Worm (Caenorhabditis elegans) whole organism, L2 larva: ENCODE data around the gene Y56A3A.2.
A peak's percentile ranks its signal among the peaks of the same experiment; 100 is the strongest.
"Not testable (repeated sequence)": the region's sequence is repeated elsewhere in the genome, so short reads cannot be mapped to it uniquely, and the experiment has no call there.

Source experiments
- F13H6.1 ChIP-seq: sonication (generic microtip); optimal IDR thresholded peaks from 2 replicates; lab custom pipeline; 2016; ENCODE audit warnings: missing genetic modification characterization, missing compliant biosample characterization
- ZK546.5 ChIP-seq: sonication (generic microtip); optimal IDR thresholded peaks from 2 replicates; lab custom pipeline; 2017; ENCODE audit warnings: missing biosample characterization, missing genetic modification characterization
- alr-1 ChIP-seq: fragments of 150-350 bp; optimal IDR thresholded peaks from 2 replicates; lab custom pipeline; 2014; ENCODE audit warnings: missing biosample characterization, missing genetic modification characterization
- aly-2 ChIP-seq: fragments of 150-350 bp; optimal IDR thresholded peaks from 2 replicates; lab custom pipeline; 2014; ENCODE audit warnings: missing biosample characterization, missing genetic modification characterization
- ama-1 ChIP-seq: fragments of 150-350 bp; optimal IDR thresholded peaks from 2 replicates; lab custom pipeline; 2018; ENCODE audit warnings: inconsistent platforms
- blmp-1 ChIP-seq: sonication (generic microtip); optimal IDR thresholded peaks from 2 replicates; lab custom pipeline; 2017; ENCODE audit warnings: missing genetic modification characterization, mild to moderate bottlenecking, missing compliant biosample characterization, antibody characterized with exemption, moderate library complexity; ENCODE audit not compliant: insufficient read depth
- ceh-16 ChIP-seq: fragments of 150-350 bp; optimal IDR thresholded peaks from 2 replicates; lab custom pipeline; 2014; ENCODE audit warnings: missing biosample characterization, missing genetic modification characterization
- ceh-82 ChIP-seq: fragments of 150-350 bp; optimal IDR thresholded peaks from 2 replicates; lab custom pipeline; 2014; ENCODE audit warnings: missing biosample characterization, missing genetic modification characterization
- crh-2 ChIP-seq: sonication (generic microtip); optimal IDR thresholded peaks from 2 replicates; lab custom pipeline; 2017; ENCODE audit warnings: missing biosample characterization, missing genetic modification characterization
- egl-27 ChIP-seq: sonication (generic microtip); optimal IDR thresholded peaks from 3 replicates; lab custom pipeline; 2017; ENCODE audit warnings: missing biosample characterization, missing genetic modification reagents, missing genetic modification characterization
- elt-3 ChIP-seq: sonication (generic microtip); optimal IDR thresholded peaks from 2 replicates; lab custom pipeline; 2017; ENCODE audit warnings: missing biosample characterization, missing genetic modification characterization
- fos-1 ChIP-seq: fragments of 150-350 bp; optimal IDR thresholded peaks from 2 replicates; lab custom pipeline; 2014; ENCODE audit warnings: missing biosample characterization, missing genetic modification characterization
- gmeb-1 ChIP-seq: fragments of 150-350 bp; optimal IDR thresholded peaks from 2 replicates; lab custom pipeline; 2014; ENCODE audit warnings: missing biosample characterization, missing genetic modification characterization
- lin-13 ChIP-seq: fragments of 150-350 bp; optimal IDR thresholded peaks from 2 replicates; lab custom pipeline; 2014; ENCODE audit warnings: missing biosample characterization, missing genetic modification reagents, missing genetic modification characterization
- lin-39 ChIP-seq: fragments of 150-350 bp; optimal IDR thresholded peaks from 2 replicates; lab custom pipeline; 2014; ENCODE audit warnings: missing biosample characterization, missing genetic modification reagents, missing genetic modification characterization
- lsy-2 ChIP-seq, 2 experiments: fragments of 150-350 bp in 1 of 2; sonication (generic microtip) in 1 of 2; optimal IDR thresholded peaks; 2 replicates each; lab custom pipeline; 2014 to 2017; ENCODE audit warnings: missing biosample characterization in 2 of 2, missing genetic modification characterization in 2 of 2
- mab-5 ChIP-seq: fragments of 150-350 bp; optimal IDR thresholded peaks from 2 replicates; lab custom pipeline; 2014; ENCODE audit warnings: missing biosample characterization, missing genetic modification characterization
- mdl-1 ChIP-seq, 2 experiments: fragments of 150-350 bp in 1 of 2; sonication (generic microtip) in 1 of 2; optimal IDR thresholded peaks; 2 replicates each; lab custom pipeline; 2017; ENCODE audit warnings: missing biosample characterization in 2 of 2, missing genetic modification characterization in 2 of 2
- nhr-11 ChIP-seq: fragments of 150-350 bp; optimal IDR thresholded peaks from 2 replicates; lab custom pipeline; 2014; ENCODE audit warnings: missing biosample characterization, missing genetic modification characterization
- nhr-12 ChIP-seq: fragments of 150-350 bp; optimal IDR thresholded peaks from 2 replicates; lab custom pipeline; 2014; ENCODE audit warnings: missing biosample characterization, missing genetic modification characterization
- nhr-129 ChIP-seq: fragments of 150-350 bp; optimal IDR thresholded peaks from 2 replicates; lab custom pipeline; 2014; ENCODE audit warnings: missing biosample characterization, missing genetic modification characterization
- nhr-21 ChIP-seq: fragments of 150-350 bp; optimal IDR thresholded peaks from 2 replicates; lab custom pipeline; 2014; ENCODE audit warnings: missing biosample characterization, missing genetic modification characterization
- nhr-23 ChIP-seq: fragments of 150-350 bp; optimal IDR thresholded peaks from 2 replicates; lab custom pipeline; 2014; ENCODE audit warnings: missing biosample characterization, missing genetic modification reagents, missing genetic modification characterization
- nhr-237 ChIP-seq: fragments of 150-350 bp; optimal IDR thresholded peaks from 2 replicates; lab custom pipeline; 2014; ENCODE audit warnings: missing biosample characterization, missing genetic modification characterization
- nhr-25 ChIP-seq: fragments of 150-350 bp; sonication (generic microtip); optimal IDR thresholded peaks from 3 replicates; lab custom pipeline; 2014; ENCODE audit warnings: missing biosample characterization, missing genetic modification characterization
- nhr-6 ChIP-seq: fragments of 150-350 bp; optimal IDR thresholded peaks from 2 replicates; lab custom pipeline; 2014; ENCODE audit warnings: missing biosample characterization, missing genetic modification characterization
- peb-1 ChIP-seq: fragments of 150-350 bp; optimal IDR thresholded peaks from 2 replicates; lab custom pipeline; 2014; ENCODE audit warnings: missing biosample characterization, missing genetic modification characterization
- sem-4 ChIP-seq: fragments of 150-350 bp; optimal IDR thresholded peaks from 2 replicates; lab custom pipeline; 2014; ENCODE audit warnings: missing biosample characterization, missing genetic modification reagents, missing genetic modification characterization
- sma-3 ChIP-seq: sonication (generic microtip); optimal IDR thresholded peaks from 2 replicates; lab custom pipeline; 2016; ENCODE audit warnings: missing genetic modification reagents, missing genetic modification characterization, missing compliant biosample characterization
- sma-9 ChIP-seq, 2 experiments: fragments of 150-350 bp in 1 of 2; sonication (generic microtip) in 1 of 2; optimal IDR thresholded peaks; 2 replicates each; lab custom pipeline; 2014 to 2016; ENCODE audit warnings: missing genetic modification characterization in 2 of 2, mild to moderate bottlenecking in 1 of 2, missing biosample characterization in 1 of 2, missing compliant biosample characterization in 1 of 2, missing genetic modification reagents in 1 of 2, moderate library complexity in 1 of 2
- unc-55 ChIP-seq: fragments of 150-350 bp; sonication (generic microtip); optimal IDR thresholded peaks from 3 replicates; lab custom pipeline; 2014; ENCODE audit warnings: missing biosample characterization, missing genetic modification reagents, missing genetic modification characterization
- unc-62 ChIP-seq: fragments of 150-350 bp; optimal IDR thresholded peaks from 2 replicates; lab custom pipeline; 2014; ENCODE audit warnings: missing biosample characterization, missing genetic modification reagents, missing genetic modification characterization
- zag-1 ChIP-seq: fragments of 150-350 bp; optimal IDR thresholded peaks from 2 replicates; lab custom pipeline; 2014; ENCODE audit warnings: missing biosample characterization, missing genetic modification characterization
- ztf-1 ChIP-seq: fragments of 200-800 bp; sonication (Bioruptor generic); conservative IDR thresholded peaks from 2 replicates; pipeline ENCODE4 v1.3.6; 2022; ENCODE audit warnings: missing genetic modification characterization, missing compliant biosample characterization
- ztf-11 ChIP-seq: sonication (generic microtip); optimal IDR thresholded peaks from 2 replicates; lab custom pipeline; 2017; ENCODE audit warnings: missing biosample characterization, missing genetic modification characterization
- ztf-4 ChIP-seq: fragments of 150-350 bp; optimal IDR thresholded peaks from 2 replicates; lab custom pipeline; 2014; ENCODE audit warnings: missing biosample characterization, missing genetic modification characterization

Gene Y56A3A.2

DNA sequence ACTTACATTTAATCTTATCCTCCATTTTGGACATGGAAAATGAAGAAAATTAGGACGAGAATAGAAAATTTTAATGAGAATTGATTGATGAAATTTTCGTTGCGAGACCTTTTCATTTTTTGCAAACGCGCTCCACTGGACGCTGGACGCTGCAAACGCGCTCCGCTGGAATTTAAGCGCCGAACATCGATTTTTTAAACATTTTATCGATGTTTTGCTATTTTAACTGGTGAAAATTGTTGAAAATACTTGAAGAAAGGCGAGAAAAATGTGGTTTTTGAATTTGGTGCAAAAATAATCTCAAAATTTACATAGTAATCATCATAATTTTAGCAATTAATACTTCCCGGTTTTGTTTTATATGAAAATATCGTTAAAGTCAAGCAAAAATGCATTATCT, 30.9 kb upstream of the Y56A3A.2 start, which contains the start of gene Y56A3A.41:
Y56A3A.41 (minus strand) TSS at position 101 of the 400 bp plus-strand sequence.
- TF ChIP-seq elt-3 (tag; lab: Kevin White, UChicago): no peak
- no peak for TF ChIP-seq sma-3
- TF ChIP-seq nhr-25 (tag; lab: Kevin White, UChicago): no peak
- TF ChIP-seq peb-1 (tag; lab: Kevin White, UChicago): no peak
- TF ChIP-seq nhr-21 (tag; lab: Kevin White, UChicago): no peak
- no peak for TF ChIP-seq sem-4 (tag; lab: Kevin White, UChicago)
- no peak for TF ChIP-seq nhr-129 (tag; lab: Kevin White, UChicago)
- no peak for TF ChIP-seq ceh-82 (tag; lab: Kevin White, UChicago)

ce11 chrIII:11891335-11891734, 29.3 kb upstream of the Y56A3A.2 start, which contains the start of gene faah-5:
Gene faah-5 (minus strand): TSS chrIII:11891435.
- TF ChIP-seq nhr-129 (tag; lab: Kevin White, UChicago) (no peak), ama-1 (lab: Kevin White, UChicago) (no peak), unc-55 (GFP tag; lab: Kevin White, UChicago) (no peak), ZK546.5 (no peak), unc-62 (GFP tag; lab: Kevin White, UChicago) (no peak), ztf-1 (GFP tag; lab: Robert Waterston, UW) (no peak), ztf-4 (tag; lab: Kevin White, UChicago) (no peak), F13H6.1 (no peak), mab-5 (no peak)
- TF ChIP-seq, all 48 proteins: peak for 0

DNA sequence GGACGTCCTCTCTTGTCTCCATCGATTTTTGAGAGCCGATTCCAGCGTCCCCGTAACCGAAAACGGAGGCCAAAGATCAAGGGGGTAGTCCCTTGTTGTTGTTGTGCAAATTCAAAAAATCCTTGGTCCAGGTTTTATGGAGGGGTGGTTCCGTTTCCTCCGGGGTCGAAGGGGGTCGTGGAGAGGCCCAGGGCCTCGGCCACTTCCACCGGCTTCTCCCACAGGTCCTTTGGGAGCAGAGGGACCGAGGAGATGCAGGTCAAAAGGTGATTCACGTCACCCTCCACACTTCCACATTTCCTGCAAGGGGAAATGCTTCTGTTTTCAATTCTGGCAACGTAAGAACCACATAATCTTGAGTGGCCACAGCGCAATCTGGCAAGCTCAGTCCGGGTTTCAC, 21.6 kb upstream of the Y56A3A.2 start, which contains the start of gene fbxb-22:
fbxb-22 (minus strand) TSS at position 61 of the 400 bp plus-strand sequence.
- not testable (repeated sequence) for TF ChIP-seq blmp-1; elt-3 (tag; lab: Kevin White, UChicago); nhr-21 (tag; lab: Kevin White, UChicago)

DNA sequence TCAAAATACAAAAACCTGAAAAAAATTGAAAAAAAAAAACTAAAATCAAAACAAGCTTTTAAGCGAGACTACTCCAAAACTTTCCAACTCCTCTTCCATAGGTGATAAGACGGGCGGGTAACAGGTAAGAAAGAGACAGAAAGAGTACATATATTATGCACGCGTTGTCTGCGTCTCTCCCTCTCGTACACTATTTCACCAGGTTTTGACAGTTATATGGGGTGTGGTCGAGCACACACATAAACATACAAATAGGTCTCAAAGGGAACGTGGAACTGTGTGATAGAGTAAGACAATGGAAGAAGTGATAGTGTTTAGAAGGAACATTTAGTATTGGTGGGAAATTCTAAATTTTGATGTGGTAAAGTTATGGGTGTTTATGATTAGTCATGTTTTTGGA, 19.5 kb upstream of the Y56A3A.2 start:
- TF ChIP-seq fos-1 (tag; lab: Kevin White, UChicago) (peak; percentile 40), unc-62 (GFP tag; lab: Kevin White, UChicago) (no peak)

ce11 chrIII:11878751-11879150, 16.7 kb upstream of the Y56A3A.2 start, which contains the start of gene Y56A3A.6:
Gene Y56A3A.6 (minus strand): TSS chrIII:11878803.
- TF ChIP-seq lin-39 (tag; lab: Kevin White, UChicago): no peak
- TF ChIP-seq fos-1 (tag; lab: Kevin White, UChicago): peak; percentile 18
- no peak for TF ChIP-seq peb-1 (tag; lab: Kevin White, UChicago)
- TF ChIP-seq crh-2 (tag; lab: Kevin White, UChicago): peak; percentile 20

DNA sequence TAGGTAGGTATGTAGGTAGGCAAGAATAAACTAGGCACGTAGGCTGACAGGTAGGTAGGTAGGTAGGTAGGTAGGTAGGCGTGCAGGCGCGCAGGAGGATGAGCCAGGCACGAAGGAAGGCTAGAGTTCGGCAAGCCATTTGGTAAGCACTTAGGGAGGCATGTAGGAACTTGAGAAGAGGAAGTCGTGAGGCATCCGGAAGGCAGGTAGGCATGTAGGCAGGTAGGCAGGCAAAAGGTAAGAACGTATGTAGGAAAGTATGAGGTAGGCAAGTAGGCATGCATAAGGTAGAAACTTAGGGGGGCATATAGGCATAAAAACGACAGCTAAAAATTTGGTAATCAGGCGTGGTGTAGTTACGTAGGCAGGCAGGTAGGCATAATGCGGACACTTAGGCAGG, 14.1 kb upstream of the Y56A3A.2 start:
- TF ChIP-seq lsy-2 (tag; optimal IDR thresholded peaks at IDR 0.05; lab: Kevin White, UChicago): no peak
- no peak for TF ChIP-seq lin-13 (GFP tag; lab: Kevin White, UChicago)
- TF ChIP-seq ztf-1 (GFP tag; lab: Robert Waterston, UW): no peak
- no peak for TF ChIP-seq nhr-237
- TF ChIP-seq mab-5: no peak
- no peak for TF ChIP-seq nhr-11 (tag; lab: Kevin White, UChicago)
- no peak for TF ChIP-seq nhr-6 (tag; lab: Kevin White, UChicago)
- TF ChIP-seq gmeb-1 (tag; lab: Kevin White, UChicago): no peak
- TF ChIP-seq sma-9 (GFP tag; optimal IDR thresholded peaks at IDR 0.05; lab: Kevin White, UChicago): no peak
- TF ChIP-seq sma-9 (tag; optimal IDR thresholded peaks at IDR 0.05; lab: Kevin White, UChicago): no peak
- TF ChIP-seq nhr-129 (tag; lab: Kevin White, UChicago): no peak
- TF ChIP-seq unc-62 (GFP tag; lab: Kevin White, UChicago): no peak
- no peak for TF ChIP-seq nhr-21 (tag; lab: Kevin White, UChicago)

DNA sequence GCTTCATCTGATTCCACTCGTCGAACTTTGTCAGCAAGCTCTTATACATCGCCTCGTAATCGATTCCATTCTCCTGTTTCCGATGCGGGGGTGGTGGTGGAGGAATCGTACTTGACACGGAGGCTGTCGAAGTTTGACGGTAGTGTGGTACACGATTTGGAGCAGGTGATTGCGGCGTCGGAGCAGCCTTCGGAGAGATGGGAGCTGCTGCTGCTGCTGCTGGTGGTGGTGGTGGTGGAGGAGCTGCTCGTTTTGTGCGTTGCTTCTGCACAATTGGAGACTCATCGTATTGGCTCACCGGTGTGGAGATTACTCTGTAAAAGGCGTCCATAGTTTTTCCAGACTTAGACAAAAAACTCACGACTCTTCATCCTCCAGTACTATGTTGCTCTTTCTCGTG, 12.2 kb upstream of the Y56A3A.2 start:
- TF ChIP-seq nhr-23: no peak
- no peak for TF ChIP-seq mdl-1 (tag; optimal IDR thresholded peaks at IDR 0.05; lab: Kevin White, UChicago)
- no peak for TF ChIP-seq ztf-4 (tag; lab: Kevin White, UChicago)
- no peak for TF ChIP-seq ztf-11 (tag; lab: Kevin White, UChicago)
- TF ChIP-seq nhr-12: no peak
- no peak for TF ChIP-seq nhr-25 (tag; lab: Kevin White, UChicago)
- TF ChIP-seq sem-4 (tag; lab: Kevin White, UChicago): no peak
- TF ChIP-seq blmp-1: no peak
- TF ChIP-seq zag-1: no peak
- TF ChIP-seq peb-1 (tag; lab: Kevin White, UChicago): no peak
- no peak for TF ChIP-seq fos-1 (tag; lab: Kevin White, UChicago)
- TF ChIP-seq aly-2: no peak
- TF ChIP-seq egl-27 (tag; lab: Kevin White, UChicago): no peak
- TF ChIP-seq sma-3: no peak
- TF ChIP-seq ztf-1 (GFP tag; lab: Robert Waterston, UW): no peak
- TF ChIP-seq alr-1 (tag; lab: Kevin White, UChicago): no peak
- no peak for TF ChIP-seq ceh-16
